Worm (Caenorhabditis elegans) whole organism, L1 larva: ENCODE results near the gene swip-10.

Experiments used
- C34B4.2 ChIP-seq: sonication (generic microtip); optimal IDR thresholded peaks from 2 replicates; lab custom pipeline; 2017; ENCODE audit warnings: mild to moderate bottlenecking, missing genetic modification characterization, missing compliant biosample characterization
- aha-1 ChIP-seq: fragments of 150-350 bp; optimal IDR thresholded peaks from 2 replicates; lab custom pipeline; 2014; ENCODE audit warnings: missing biosample characterization, missing genetic modification characterization
- dpl-1 ChIP-seq, 3 experiments: fragments of 150-350 bp in 2 of 3; sonication (generic microtip) in 1 of 3; optimal IDR thresholded peaks; 2 replicates each; lab custom pipeline; 2014 to 2017; ENCODE audit warnings: missing biosample characterization in 3 of 3, missing genetic modification characterization in 3 of 3, missing genetic modification reagents in 3 of 3
- egl-13 ChIP-seq: sonication (generic microtip); optimal IDR thresholded peaks from 2 replicates; lab custom pipeline; 2016; ENCODE audit warnings: missing genotype, missing genetic modification reagents, missing genetic modification characterization, missing compliant biosample characterization
- elt-3 ChIP-seq, 6 experiments: fragments of 150-350 bp in 1 of 6; sonication (generic microtip); optimal IDR thresholded peaks; 2 replicates each; lab custom pipeline; 2017 to 2018; ENCODE audit warnings: missing biosample characterization in 6 of 6, missing genetic modification characterization in 6 of 6, inconsistent platforms in 1 of 6
- fkh-10 ChIP-seq: sonication (generic microtip); optimal IDR thresholded peaks from 2 replicates; lab custom pipeline; 2017; ENCODE audit warnings: missing biosample characterization, missing genetic modification reagents, missing genetic modification characterization
- isw-1 ChIP-seq: fragments of 200-800 bp; sonication (Bioruptor generic); IDR thresholded peaks from 2 replicates; pipeline ENCODE4 v1.3.6; 2022; ENCODE audit warnings: missing genetic modification characterization, missing compliant biosample characterization
- jun-1 ChIP-seq: fragments of 150-350 bp; optimal IDR thresholded peaks from 2 replicates; lab custom pipeline; 2014; ENCODE audit warnings: missing biosample characterization, missing genetic modification reagents, missing genetic modification characterization
- lir-3 ChIP-seq: sonication (generic microtip); optimal IDR thresholded peaks from 2 replicates; lab custom pipeline; 2016; ENCODE audit warnings: mild to moderate bottlenecking, missing genetic modification characterization, moderate library complexity, missing compliant biosample characterization; ENCODE audit not compliant: poor library complexity
- nhr-11 ChIP-seq: fragments of 150-350 bp; optimal IDR thresholded peaks from 2 replicates; lab custom pipeline; 2014; ENCODE audit warnings: missing biosample characterization, missing genetic modification characterization
- nhr-20 ChIP-seq: sonication (generic microtip); optimal IDR thresholded peaks from 2 replicates; lab custom pipeline; 2016; ENCODE audit warnings: mild to moderate bottlenecking, missing genetic modification characterization, missing compliant biosample characterization
- nhr-71 ChIP-seq: sonication (generic microtip); optimal IDR thresholded peaks from 2 replicates; lab custom pipeline; 2016; ENCODE audit warnings: mild to moderate bottlenecking, missing genetic modification characterization, moderate library complexity, missing compliant biosample characterization
- skn-1 ChIP-seq: fragments of 150-350 bp; optimal IDR thresholded peaks from 2 replicates; lab custom pipeline; 2014; ENCODE audit warnings: missing biosample characterization, missing genetic modification characterization
- unc-130 ChIP-seq: fragments of 150-350 bp; optimal IDR thresholded peaks from 2 replicates; lab custom pipeline; 2017; ENCODE audit warnings: missing biosample characterization, missing genetic modification characterization, inconsistent platforms

DNA sequence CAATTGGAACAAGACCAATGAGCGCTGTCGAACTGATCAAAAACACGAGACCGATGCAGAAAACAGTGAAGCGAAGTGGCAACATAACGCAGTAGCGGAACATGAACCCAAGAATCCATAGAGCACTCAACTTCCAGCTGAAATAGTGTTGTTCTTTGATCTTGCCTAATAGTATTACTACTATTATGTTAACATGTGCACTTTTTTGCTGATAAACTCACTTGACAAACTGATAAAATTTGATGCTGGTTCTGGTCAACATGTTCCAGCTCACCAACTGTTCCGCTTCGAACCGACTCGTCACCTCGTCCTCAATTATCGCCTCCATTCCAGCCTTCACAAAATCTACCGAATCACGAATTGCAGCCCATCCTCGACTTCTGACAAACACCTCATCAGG, 49.8 kb downstream of the swip-10 start:
- TF ChIP-seq isw-1 (GFP tag; lab: Robert Waterston, UW) (no peak), aha-1 (tag; lab: Kevin White, UChicago) (no peak), egl-13 (tag; lab: Kevin White, UChicago) (no peak), skn-1 (tag; lab: Kevin White, UChicago) (no peak), dpl-1 (GFP tag; optimal IDR thresholded peaks at IDR 0.05; lab: Kevin White, UChicago) (no peak), nhr-71 (tag; lab: Kevin White, UChicago) (no peak), unc-130 (no peak), nhr-20 (tag; lab: Kevin White, UChicago) (no peak), C34B4.2 (tag; lab: Kevin White, UChicago) (no peak), fkh-10 (no peak), elt-3 (tag; optimal IDR thresholded peaks at IDR 0.05; lab: Kevin White, UChicago) (no peak), lir-3 (no peak), nhr-11 (tag; lab: Kevin White, UChicago) (no peak), jun-1 (tag; lab: Kevin White, UChicago) (no peak)
